Fruit fly (Drosophila melanogaster): ENCODE measurements around the gene CG31643.

CG31643 gene

dm6 chr2L:6037830-6038229 is at the start of gene CG31643, which contains the start of gene CG9117:
TSS of gene CG31643 (plus strand) at chr2L:6038117.
TSS of gene CG9117 (minus strand) at chr2L:6037902.
- TF ChIP-seq CG17801 (GFP tag; optimal IDR thresholded peaks at IDR 0.05; ENCODE audit: partially characterized antibody): peak; percentile 70

dm6 chr2L:5990447-5990846 is 47.5 kb upstream of the CG31643 start:
- no peak for TF ChIP-seq CG17801 (GFP tag; optimal IDR thresholded peaks at IDR 0.05; ENCODE audit: partially characterized antibody)

dm6 chr2L:5997609-5998229 is 40.2 kb upstream of the CG31643 start:
- TF ChIP-seq CG17801 (GFP tag; optimal IDR thresholded peaks at IDR 0.05; ENCODE audit: partially characterized antibody): no peak

- TF ChIP-seq CG17801 (GFP tag; optimal IDR thresholded peaks at IDR 0.05; ENCODE audit: partially characterized antibody): no peak
Measured at dm6 chr2L:5998383-5998782, 39.5 kb upstream of the CG31643 start.

- TF ChIP-seq CG17801 (GFP tag; optimal IDR thresholded peaks at IDR 0.05; ENCODE audit: partially characterized antibody): peak; percentile 22
Measured at dm6 chr2L:5999247-5999646, 38.7 kb upstream of the CG31643 start, which contains the start of gene Kdm5. TSS of gene Kdm5 (minus strand) at chr2L:5999501.

dm6 chr2L:6000065-6000464 is 37.9 kb upstream of the CG31643 start, which contains the start of gene Tsp26A:
TSS of gene Tsp26A (plus strand) at chr2L:6000228.
- no peak for TF ChIP-seq CG17801 (GFP tag; optimal IDR thresholded peaks at IDR 0.05; ENCODE audit: partially characterized antibody)

dm6 chr2L:6006508-6007232 is 31.2 kb upstream of the CG31643 start, which contains the start of gene Gal:
TSS of gene Gal (minus strand) at chr2L:6006827.
- TF ChIP-seq CG17801 (GFP tag; optimal IDR thresholded peaks at IDR 0.05; ENCODE audit: partially characterized antibody): no peak

- peak; percentile 68 for TF ChIP-seq CG17801 (GFP tag; optimal IDR thresholded peaks at IDR 0.05; ENCODE audit: partially characterized antibody)
Measured at dm6 chr2L:6012303-6013070, 25.4 kb upstream of the CG31643 start, which contains the start of gene CG9098. TSS of gene CG9098 (minus strand) at chr2L:6012338.

- TF ChIP-seq CG17801 (GFP tag; optimal IDR thresholded peaks at IDR 0.05; ENCODE audit: partially characterized antibody): no peak
Measured at dm6 chr2L:6013071-6013417, 24.9 kb upstream of the CG31643 start.

- TF ChIP-seq CG17801 (GFP tag; optimal IDR thresholded peaks at IDR 0.05; ENCODE audit: partially characterized antibody): no peak
Measured at dm6 chr2L:6019352-6020131, 18.4 kb upstream of the CG31643 start, which contains the start of gene H2.0. TSS of gene H2.0 (minus strand) at chr2L:6019402.

- TF ChIP-seq CG17801 (GFP tag; optimal IDR thresholded peaks at IDR 0.05; ENCODE audit: partially characterized antibody): no peak
Measured at dm6 chr2L:6020535-6020934, 17.4 kb upstream of the CG31643 start, which contains the start of gene CG13996. TSS of gene CG13996 (plus strand) at chr2L:6020835.

- TF ChIP-seq CG17801 (GFP tag; optimal IDR thresholded peaks at IDR 0.05; ENCODE audit: partially characterized antibody): no peak
Measured at dm6 chr2L:6022793-6023192, 15.1 kb upstream of the CG31643 start.

- TF ChIP-seq CG17801 (GFP tag; optimal IDR thresholded peaks at IDR 0.05; ENCODE audit: partially characterized antibody): no peak
Measured at dm6 chr2L:6024345-6024907, 13.5 kb upstream of the CG31643 start, which contains the start of gene CG9107. TSS of gene CG9107 (minus strand) at chr2L:6024539.

dm6 chr2L:6028712-6029111 is 9.2 kb upstream of the CG31643 start:
- no peak for TF ChIP-seq CG17801 (GFP tag; optimal IDR thresholded peaks at IDR 0.05; ENCODE audit: partially characterized antibody)

Measured in ovary, adult (tissue).